Worm (Caenorhabditis elegans): ENCODE measurements around the gene apb-1.

Gene apb-1

ce11 chrIII:2561410-2561809 is 35.4 kb downstream of the apb-1 start, which contains the start of gene nhr-239:
TSS of gene nhr-239 (plus strand) at chrIII:2561710.
- TF ChIP-seq zip-5 (tag; optimal IDR thresholded peaks at IDR 0.05) (no peak), fkh-10 (GFP tag; optimal IDR thresholded peaks at IDR 0.05) (no peak), ahr-1 (tag; optimal IDR thresholded peaks at IDR 0.05) (no peak), K09A11.1 (tag; optimal IDR thresholded peaks at IDR 0.05; ENCODE audit: insufficient read depth) (no peak), sdc-2 (tag; optimal IDR thresholded peaks at IDR 0.05) (no peak), madf-2 (tag; optimal IDR thresholded peaks at IDR 0.05) (no peak), odd-2 (tag; optimal IDR thresholded peaks at IDR 0.05) (no peak), ceh-34 (tag; optimal IDR thresholded peaks at IDR 0.05) (no peak), ceh-6 (GFP tag; optimal IDR thresholded peaks at IDR 0.05) (no peak), hlh-15 (tag; optimal IDR thresholded peaks at IDR 0.05) (no peak)

ce11 chrIII:2560763-2561162 is 36.1 kb downstream of the apb-1 start:
- TF ChIP-seq Y22D7AL.16 (tag; optimal IDR thresholded peaks at IDR 0.05) (no peak), pros-1 (tag; optimal IDR thresholded peaks at IDR 0.05) (no peak), hlh-13 (GFP tag; optimal IDR thresholded peaks at IDR 0.05) (no peak), sdc-2 (tag; optimal IDR thresholded peaks at IDR 0.05) (peak; percentile 29), hlh-6 (tag; optimal IDR thresholded peaks at IDR 0.05) (peak; percentile 29), elt-4 (tag; optimal IDR thresholded peaks at IDR 0.05) (peak; percentile 22), sox-2 (GFP tag; IDR thresholded peaks at IDR 0.05) (no peak), syd-9 (tag; optimal IDR thresholded peaks at IDR 0.05) (no peak), C08G9.2 (tag; optimal IDR thresholded peaks at IDR 0.05) (peak; percentile 40), rnt-1 (tag; optimal IDR thresholded peaks at IDR 0.05) (no peak)

- TF ChIP-seq lin-11 (tag; optimal IDR thresholded peaks at IDR 0.05) (no peak), dmd-4 (tag; optimal IDR thresholded peaks at IDR 0.05; ENCODE audit: borderline replicate concordance) (no peak), nfya-1 (tag; optimal IDR thresholded peaks at IDR 0.05) (no peak), ceh-45 (GFP tag; IDR thresholded peaks at IDR 0.05) (no peak)
These were observed 43.3 kb downstream of the apb-1 start for ce11 chrIII:2553579-2553978.

- no peak for TF ChIP-seq C38D4.7 (GFP tag; optimal IDR thresholded peaks at IDR 0.05)
- no peak for TF ChIP-seq unc-86 (tag; optimal IDR thresholded peaks at IDR 0.05)
- TF ChIP-seq sdc-2 (tag; optimal IDR thresholded peaks at IDR 0.05) = no peak
- TF ChIP-seq ceh-30 (tag; optimal IDR thresholded peaks at IDR 0.05) = no peak
- TF ChIP-seq unc-42 (tag; optimal IDR thresholded peaks at IDR 0.05) = peak; percentile 94
These were observed 44.5 kb downstream of the apb-1 start for ce11 chrIII:2552382-2552781.

ce11 chrIII:2551981-2552380 is 44.9 kb downstream of the apb-1 start:
- TF ChIP-seq ceh-6 (GFP tag; optimal IDR thresholded peaks at IDR 0.05) (no peak), hlh-13 (GFP tag; optimal IDR thresholded peaks at IDR 0.05) (no peak), syd-9 (tag; optimal IDR thresholded peaks at IDR 0.05) (no peak), elt-4 (tag; optimal IDR thresholded peaks at IDR 0.05) (no peak), Y22D7AL.16 (tag; optimal IDR thresholded peaks at IDR 0.05) (no peak), hlh-15 (tag; optimal IDR thresholded peaks at IDR 0.05) (no peak), ceh-2 (tag; optimal IDR thresholded peaks at IDR 0.05) (no peak), K09A11.1 (tag; optimal IDR thresholded peaks at IDR 0.05; ENCODE audit: insufficient read depth) (no peak), pat-9 (tag; optimal IDR thresholded peaks at IDR 0.05) (no peak), fkh-10 (GFP tag; optimal IDR thresholded peaks at IDR 0.05) (no peak), dmd-4 (tag; optimal IDR thresholded peaks at IDR 0.05; ENCODE audit: borderline replicate concordance) (no peak), nhr-232 (tag; optimal IDR thresholded peaks at IDR 0.05) (no peak), ceh-48 (tag; optimal IDR thresholded peaks at IDR 0.05) (no peak), che-1 (tag; optimal IDR thresholded peaks at IDR 0.05) (no peak), npax-4 (tag; optimal IDR thresholded peaks at IDR 0.05) (no peak), ref-2 (tag; optimal IDR thresholded peaks at IDR 0.05) (no peak), mec-3 (tag; optimal IDR thresholded peaks at IDR 0.05; ENCODE audit: borderline replicate concordance) (no peak), fkh-6 (tag; optimal IDR thresholded peaks at IDR 0.05) (no peak), T23F11.4 (GFP tag; optimal IDR thresholded peaks at IDR 0.05) (no peak)

All from whole organism, late embryonic.